4 fruit fly cellular contexts compared by ENCODE assay signal in genomic region chr3L:11466985-11467384, dm6.
TF ChIP-seq lines count a peak whose summit lies in the region.

No protein-coding gene starts in this region.

- TF ChIP-seq CTCF in whole organism, embryonic (GFP tag; optimal IDR thresholded peaks at IDR 0.05; lab: Kevin White, UChicago), result no peak

TF ChIP-seq in whole organism, embryonic, 481 proteins besides CTCF, POLR2A, EP300 and RAD21 (continues in another document):
- TF ChIP-seq tgo (GFP tag; IDR thresholded peaks at IDR 0.05; lab: Robert Waterston, UW), result peak; percentile 27; the same call in 1 of the 3 replicates
- TF ChIP-seq CG2129 (GFP tag; IDR thresholded peaks at IDR 0.05; lab: Robert Waterston, UW; ENCODE audit: partially characterized antibody), result no peak
- TF ChIP-seq Abd-B (GFP tag; optimal IDR thresholded peaks at IDR 0.05; lab: Kevin White, UChicago), result no peak
- TF ChIP-seq CG8924 (tag; optimal IDR thresholded peaks at IDR 0.05; lab: Kevin White, UChicago), result peak; percentile 61
- TF ChIP-seq zfh2 (GFP tag; optimal IDR thresholded peaks at IDR 0.05; lab: Kevin White, UChicago), result no peak
- no peak for TF ChIP-seq Lim3 (GFP tag; IDR thresholded peaks at IDR 0.05; lab: Robert Waterston, UW)
- TF ChIP-seq CG17361 (GFP tag; IDR thresholded peaks at IDR 0.05; lab: Robert Waterston, UW), result peak; percentile 67
- peak; percentile 52 for TF ChIP-seq CG10979 (tag; optimal IDR thresholded peaks at IDR 0.05; lab: Kevin White, UChicago)
- peak; percentile 56 for TF ChIP-seq Sox102F (GFP tag; optimal IDR thresholded peaks at IDR 0.05; lab: Kevin White, UChicago)
- no peak for TF ChIP-seq CG14965 (GFP tag; optimal IDR thresholded peaks at IDR 0.05; lab: Kevin White, UChicago; ENCODE audit: borderline replicate concordance)
- no peak for TF ChIP-seq CG4707 (GFP tag; optimal IDR thresholded peaks at IDR 0.05; lab: Kevin White, UChicago)
- peak; percentile 76 for TF ChIP-seq gem (tag; optimal IDR thresholded peaks at IDR 0.05; lab: Kevin White, UChicago)
- no peak for TF ChIP-seq ac (GFP tag; optimal IDR thresholded peaks at IDR 0.05; lab: Kevin White, UChicago)
- TF ChIP-seq CG3281 (GFP tag; optimal IDR thresholded peaks at IDR 0.05; lab: Kevin White, UChicago), result peak; percentile 23
- TF ChIP-seq Fer1 (GFP tag; optimal IDR thresholded peaks at IDR 0.05; lab: Kevin White, UChicago), result peak; percentile 43
- no peak for TF ChIP-seq ap (GFP tag; IDR thresholded peaks at IDR 0.05; lab: Robert Waterston, UW)
- TF ChIP-seq CG6813 (GFP tag; optimal IDR thresholded peaks at IDR 0.05; lab: Kevin White, UChicago), result no peak
- peak; percentile 58 for TF ChIP-seq Sox100B (GFP tag; optimal IDR thresholded peaks at IDR 0.05; lab: Kevin White, UChicago)
- peak; percentile 67 for TF ChIP-seq CG2712 (tag; optimal IDR thresholded peaks at IDR 0.05; lab: Kevin White, UChicago)
- TF ChIP-seq CG18599 (GFP tag; optimal IDR thresholded peaks at IDR 0.05; lab: Kevin White, UChicago), result peak; percentile 49
- TF ChIP-seq CG7963 (GFP tag; IDR thresholded peaks at IDR 0.05; lab: Robert Waterston, UW; ENCODE audit: partially characterized antibody), result no peak
- peak; percentile 62 for TF ChIP-seq grau (tag; optimal IDR thresholded peaks at IDR 0.05; lab: Kevin White, UChicago)

TF ChIP-seq in whole organism, prepupa, 60 proteins besides CTCF, POLR2A, EP300 and RAD21 (continues in another document):
- TF ChIP-seq dsx (GFP tag; optimal IDR thresholded peaks at IDR 0.05; lab: Kevin White, UChicago; ENCODE audit: poor library complexity, severe bottlenecking), result peak; percentile 76
- TF ChIP-seq CG3032 (tag; optimal IDR thresholded peaks at IDR 0.05; lab: Kevin White, UChicago), result peak; percentile 49
- TF ChIP-seq Eip78C (GFP tag; lab: Kevin White, UChicago), result peak; percentile 64
- TF ChIP-seq Gug (GFP tag; IDR thresholded peaks at IDR 0.05; lab: Robert Waterston, UW), result no peak
- peak in 1 of 2 experiments; percentile 4 for TF ChIP-seq salr (GFP tag; optimal IDR thresholded peaks at IDR 0.05; lab: Kevin White, UChicago)
- TF ChIP-seq CG3919 (GFP tag; optimal IDR thresholded peaks at IDR 0.05; lab: Kevin White, UChicago), result peak; percentile 8
- peak; percentile 54 for TF ChIP-seq Ets96B (tag; optimal IDR thresholded peaks at IDR 0.05; lab: Kevin White, UChicago)
- peak; percentile 41 for TF ChIP-seq OdsH (GFP tag; optimal IDR thresholded peaks at IDR 0.05; lab: Kevin White, UChicago)
- TF ChIP-seq acj6 (GFP tag; optimal IDR thresholded peaks at IDR 0.05; lab: Kevin White, UChicago), result peak; percentile 30
- TF ChIP-seq cyc (GFP tag; optimal IDR thresholded peaks at IDR 0.05; lab: Kevin White, UChicago), result peak; percentile 12
- TF ChIP-seq pdm3 (GFP tag; optimal IDR thresholded peaks at IDR 0.05; lab: Kevin White, UChicago), result no peak
- TF ChIP-seq Sox102F (GFP tag; optimal IDR thresholded peaks at IDR 0.05; lab: Kevin White, UChicago), result peak; percentile 4
- TF ChIP-seq lz (GFP tag; optimal IDR thresholded peaks at IDR 0.05; lab: Kevin White, UChicago), result peak; percentile 5
- TF ChIP-seq Hr39 (GFP tag; optimal IDR thresholded peaks at IDR 0.05; lab: Kevin White, UChicago), result no peak
- peak; percentile 49 for TF ChIP-seq CG10631 (GFP tag; optimal IDR thresholded peaks at IDR 0.05; lab: Kevin White, UChicago)
- no peak for TF ChIP-seq Eip75B (GFP tag; optimal IDR thresholded peaks at IDR 0.05; lab: Kevin White, UChicago)
- no peak for TF ChIP-seq Sox14 (GFP tag; optimal IDR thresholded peaks at IDR 0.05; lab: Kevin White, UChicago)
- TF ChIP-seq Sox15 (GFP tag; optimal IDR thresholded peaks at IDR 0.05; lab: Kevin White, UChicago), result no peak
- peak; percentile 53 for TF ChIP-seq achi (GFP tag; optimal IDR thresholded peaks at IDR 0.05; lab: Kevin White, UChicago)
- TF ChIP-seq CG34406 (GFP tag; optimal IDR thresholded peaks at IDR 0.05; lab: Kevin White, UChicago), result peak; percentile 47
- TF ChIP-seq CG8632 (GFP tag; optimal IDR thresholded peaks at IDR 0.05; lab: Kevin White, UChicago), result peak; percentile 55
- peak; percentile 45 for TF ChIP-seq esn (GFP tag; optimal IDR thresholded peaks at IDR 0.05; lab: Kevin White, UChicago)
- peak; percentile 28 for TF ChIP-seq CG32006 (GFP tag; optimal IDR thresholded peaks at IDR 0.05; lab: Kevin White, UChicago)
- TF ChIP-seq CG6792 (GFP tag; optimal IDR thresholded peaks at IDR 0.05; lab: Kevin White, UChicago), result peak; percentile 20

TF ChIP-seq in whole organism, pupa, 21 proteins besides CTCF, POLR2A, EP300 and RAD21:
- TF ChIP-seq Ets98B (GFP tag; IDR thresholded peaks at IDR 0.05; lab: Robert Waterston, UW) (no peak), CG17806 (tag; optimal IDR thresholded peaks at IDR 0.05; lab: Kevin White, UChicago) (peak; percentile 34), CG15710 (tag; optimal IDR thresholded peaks at IDR 0.05; lab: Kevin White, UChicago) (peak; percentile 45), CG14655 (GFP tag; optimal IDR thresholded peaks at IDR 0.05; lab: Kevin White, UChicago) (peak; percentile 21), CG8159 (tag; optimal IDR thresholded peaks at IDR 0.05; lab: Kevin White, UChicago) (peak; percentile 68), CG9948 (tag; optimal IDR thresholded peaks at IDR 0.05; lab: Kevin White, UChicago) (peak; percentile 56), CG34367 (tag; optimal IDR thresholded peaks at IDR 0.05; lab: Kevin White, UChicago) (no peak)
TF ChIP-seq in whole organism, pupa: peak in this region for 5.

TF ChIP-seq in whole organism, wandering third instar larva, 38 proteins besides CTCF, POLR2A, EP300 and RAD21:
- peak in 1 of 2 experiments; percentile 43 for TF ChIP-seq foxo (GFP tag; optimal IDR thresholded peaks at IDR 0.05; lab: Kevin White, UChicago)
- peak; percentile 7 for TF ChIP-seq fru (GFP tag; optimal IDR thresholded peaks at IDR 0.05; lab: Kevin White, UChicago)
- peak; percentile 46 for TF ChIP-seq psq (GFP tag; optimal IDR thresholded peaks at IDR 0.05; lab: Kevin White, UChicago)
- no peak for TF ChIP-seq ey (GFP tag; optimal IDR thresholded peaks at IDR 0.05; lab: Kevin White, UChicago)
- peak; percentile 63 for TF ChIP-seq HLH106 (tag; optimal IDR thresholded peaks at IDR 0.05; lab: Kevin White, UChicago)
- TF ChIP-seq CrebA (GFP tag; optimal IDR thresholded peaks at IDR 0.05; lab: Kevin White, UChicago; ENCODE audit: borderline replicate concordance), result no peak
- TF ChIP-seq h (GFP tag; optimal IDR thresholded peaks at IDR 0.05; lab: Kevin White, UChicago), result no peak
- peak; percentile 24 for TF ChIP-seq OdsH (GFP tag; optimal IDR thresholded peaks at IDR 0.05; lab: Kevin White, UChicago)
- peak; percentile 55 for TF ChIP-seq Sp1 (GFP tag; optimal IDR thresholded peaks at IDR 0.05; lab: Kevin White, UChicago)
- peak; percentile 25 for TF ChIP-seq dmrt93B (GFP tag; optimal IDR thresholded peaks at IDR 0.05; lab: Kevin White, UChicago)
TF ChIP-seq in whole organism, wandering third instar larva: peak in this region for 7.

Comparison
In these comparisons a context has a peak if more than half of its experiments do, and no peak if none do; other contexts are left out.
1. Of the 7 proteins assayed by ChIP-seq in both whole organism, embryonic and whole organism, prepupa: peak only in whole organism, embryonic: Blimp-1; only in whole organism, prepupa: none; in both: Sox102F; in neither: 5.